Fruit fly (Drosophila melanogaster): ENCODE data around the gene mRpL23.

mRpL23 gene

DNA sequence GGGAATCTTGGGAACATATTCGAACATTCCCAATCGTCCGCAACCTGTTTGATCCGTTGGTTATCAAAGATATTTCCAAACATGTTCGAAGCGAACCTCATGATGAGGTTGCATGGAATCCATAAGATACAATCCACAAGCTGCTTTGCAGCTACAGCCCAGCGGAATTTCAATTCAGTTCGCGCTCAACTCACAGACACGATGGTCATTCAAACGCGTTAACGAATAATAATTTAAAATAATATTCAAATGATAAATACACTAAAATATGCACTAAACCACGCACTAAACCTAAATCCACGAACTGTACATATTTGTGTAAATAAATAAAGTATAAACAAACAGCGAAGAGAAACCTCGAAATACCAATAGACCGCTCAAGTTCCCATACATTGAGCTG lies 14.3 kb upstream of the mRpL23 start (continued):
- no peak for TF ChIP-seq ab (GFP tag; optimal IDR thresholded peaks at IDR 0.05)
- TF ChIP-seq Bgb (GFP tag; IDR thresholded peaks at IDR 0.05; ENCODE audit: partially characterized antibody) = peak; percentile 9; the same call in 1 of the 2 replicates
- no peak for TF ChIP-seq CG2120 (GFP tag; optimal IDR thresholded peaks at IDR 0.05)
- TF ChIP-seq CG11093 (GFP tag; IDR thresholded peaks at IDR 0.05) = no peak
- no peak for TF ChIP-seq CG10274 (GFP tag; optimal IDR thresholded peaks at IDR 0.05)
- peak; percentile 39 for TF ChIP-seq CG11504 (tag; optimal IDR thresholded peaks at IDR 0.05)
- no peak for TF ChIP-seq ken (GFP tag; IDR thresholded peaks at IDR 0.05)
- TF ChIP-seq Awh (GFP tag; IDR thresholded peaks at IDR 0.05) = no peak
- no peak for TF ChIP-seq onecut (GFP tag; IDR thresholded peaks at IDR 0.05)
- TF ChIP-seq Fer3 (tag; optimal IDR thresholded peaks at IDR 0.05) = no peak
- TF ChIP-seq Dek (tag; optimal IDR thresholded peaks at IDR 0.05) = no peak
- TF ChIP-seq Sin3A (optimal IDR thresholded peaks at IDR 0.05) = no peak
- TF ChIP-seq CG1024 (GFP tag; IDR thresholded peaks at IDR 0.05) = no peak
- TF ChIP-seq CG11560 (tag; IDR thresholded peaks at IDR 0.05) = no peak
- no peak for TF ChIP-seq CG31365 (tag; optimal IDR thresholded peaks at IDR 0.05)
- no peak for TF ChIP-seq CG12236 (GFP tag; optimal IDR thresholded peaks at IDR 0.05)
- TF ChIP-seq CG10431 (GFP tag; optimal IDR thresholded peaks at IDR 0.05) = no peak
- no peak for TF ChIP-seq trh (GFP tag; optimal IDR thresholded peaks at IDR 0.05)
- no peak for TF ChIP-seq Sry-δ (GFP tag; optimal IDR thresholded peaks at IDR 0.05)
- TF ChIP-seq Six4 (GFP tag; optimal IDR thresholded peaks at IDR 0.05) = no peak
- TF ChIP-seq chn (GFP tag; optimal IDR thresholded peaks at IDR 0.05) = no peak
- TF ChIP-seq CG17802 (tag; optimal IDR thresholded peaks at IDR 0.05) = no peak
- TF ChIP-seq Ptx1 (GFP tag; IDR thresholded peaks at IDR 0.05) = no peak
- TF ChIP-seq CG4730 (GFP tag; IDR thresholded peaks at IDR 0.05) = no peak
- no peak for TF ChIP-seq tap (tag; optimal IDR thresholded peaks at IDR 0.05)
- TF ChIP-seq CG4707 (GFP tag; optimal IDR thresholded peaks at IDR 0.05) = no peak
- TF ChIP-seq sisA (GFP tag; IDR thresholded peaks at IDR 0.05) = no peak
- no peak for TF ChIP-seq CG8478 (optimal IDR thresholded peaks at IDR 0.05)
- peak; percentile 15 for TF ChIP-seq CG7839 (tag; optimal IDR thresholded peaks at IDR 0.05)
- TF ChIP-seq CG10366 (GFP tag; IDR thresholded peaks at IDR 0.05) = no peak
- no peak for TF ChIP-seq CG17385 (GFP tag; optimal IDR thresholded peaks at IDR 0.05)
- TF ChIP-seq CG2712 (tag; optimal IDR thresholded peaks at IDR 0.05) = peak; percentile 18
- TF ChIP-seq CG13424 (tag; optimal IDR thresholded peaks at IDR 0.05) = no peak
- TF ChIP-seq NFAT (GFP tag; IDR thresholded peaks at IDR 0.05) = no peak
- peak; percentile 13 for TF ChIP-seq CG2678 (tag; optimal IDR thresholded peaks at IDR 0.05)
- no peak for TF ChIP-seq E2f1 (GFP tag; IDR thresholded peaks at IDR 0.05)
- no peak for TF ChIP-seq CG9932 (GFP tag; IDR thresholded peaks at IDR 0.05)
- TF ChIP-seq slp2 (GFP tag; optimal IDR thresholded peaks at IDR 0.05) = no peak
- peak; percentile 92 for TF ChIP-seq Jarid2 (GFP tag; optimal IDR thresholded peaks at IDR 0.05)
- TF ChIP-seq NC2α (GFP tag; optimal IDR thresholded peaks at IDR 0.05) = no peak
- no peak for TF ChIP-seq jumu (GFP tag; optimal IDR thresholded peaks at IDR 0.05)
- TF ChIP-seq gce (GFP tag; IDR thresholded peaks at IDR 0.05) = 0 out of 3 replicates have a peak, but pooled peaks have one; percentile 31
- TF ChIP-seq br (optimal IDR thresholded peaks at IDR 0.05) = no peak
- peak; percentile 47; the same call in 1 of the 2 replicates for TF ChIP-seq Atf6 (GFP tag; IDR thresholded peaks at IDR 0.05)
- TF ChIP-seq scrt (GFP tag; optimal IDR thresholded peaks at IDR 0.05) = no peak
- TF ChIP-seq Rfx (GFP tag; IDR thresholded peaks at IDR 0.05) = no peak

Measured in whole organism, embryonic.